Worm (Caenorhabditis elegans) whole organism, mixed stage, embryonic: Measurements from ENCODE around the gene C02F5.5.

Experiments
- bed-3 ChIP-seq: fragments of 200-800 bp; sonication (Bioruptor generic); optimal IDR thresholded peaks from 3 replicates; lab custom pipeline; 2018; ENCODE audit warnings: mild to moderate bottlenecking, missing genetic modification characterization, moderate library complexity, missing compliant biosample characterization
- blmp-1 ChIP-seq: fragments of 150-350 bp; optimal IDR thresholded peaks from 2 replicates; lab custom pipeline; 2014; ENCODE audit warnings: missing biosample characterization, missing genetic modification characterization
- ceh-39 ChIP-seq: fragments of 150-350 bp; optimal IDR thresholded peaks from 2 replicates; lab custom pipeline; 2014; ENCODE audit warnings: missing biosample characterization, missing genetic modification characterization
- ceh-43 ChIP-seq: fragments of 200-800 bp; sonication (Bioruptor generic); optimal IDR thresholded peaks from 2 replicates; lab custom pipeline; 2018; ENCODE audit warnings: mild to moderate bottlenecking, missing genetic modification characterization, moderate library complexity, missing compliant biosample characterization
- ceh-83 ChIP-seq: fragments of 200-800 bp; sonication (Bioruptor generic); optimal IDR thresholded peaks from 2 replicates; lab custom pipeline; 2018; ENCODE audit warnings: mild to moderate bottlenecking, missing genetic modification characterization, missing compliant biosample characterization
- ces-1 ChIP-seq: fragments of 150-350 bp; optimal IDR thresholded peaks from 2 replicates; lab custom pipeline; 2014; ENCODE audit warnings: missing biosample characterization, missing genetic modification reagents, missing genetic modification characterization
- cnd-1 ChIP-seq: fragments of 200-800 bp; sonication (Bioruptor generic); optimal IDR thresholded peaks from 2 replicates; lab custom pipeline; 2018; ENCODE audit warnings: mild to moderate bottlenecking, missing genetic modification characterization, missing compliant biosample characterization
- drap-1 ChIP-seq: fragments of 200-800 bp; sonication (Bioruptor generic); optimal IDR thresholded peaks from 3 replicates; lab custom pipeline; 2018; ENCODE audit warnings: mild to moderate bottlenecking, missing genetic modification characterization, missing compliant biosample characterization
- elt-1 ChIP-seq: sonication (generic microtip); optimal IDR thresholded peaks from 2 replicates; lab custom pipeline; 2017; ENCODE audit warnings: missing genetic modification characterization, mild to moderate bottlenecking, missing compliant biosample characterization, antibody characterized with exemption, moderate library complexity, borderline replicate concordance; ENCODE audit not compliant: insufficient read depth
- flh-1 ChIP-seq: fragments of 200-800 bp; sonication (Bioruptor generic); optimal IDR thresholded peaks from 2 replicates; lab custom pipeline; 2018; ENCODE audit warnings: mild to moderate bottlenecking, missing genetic modification characterization, moderate library complexity, missing compliant biosample characterization
- ham-2 ChIP-seq: fragments of 200-800 bp; sonication (Bioruptor generic); optimal IDR thresholded peaks from 2 replicates; lab custom pipeline; 2018; ENCODE audit warnings: mild to moderate bottlenecking, missing genetic modification characterization, missing compliant biosample characterization
- lin-13 ChIP-seq: fragments of 150-350 bp; optimal IDR thresholded peaks from 2 replicates; lab custom pipeline; 2014; ENCODE audit warnings: missing biosample characterization, missing genetic modification characterization
- lin-32 ChIP-seq: fragments of 200-800 bp; sonication (Bioruptor generic); optimal IDR thresholded peaks from 2 replicates; lab custom pipeline; 2018; ENCODE audit warnings: mild to moderate bottlenecking, missing genetic modification characterization, missing compliant biosample characterization
- lsy-2 ChIP-seq: fragments of 150-350 bp; optimal IDR thresholded peaks from 2 replicates; lab custom pipeline; 2014; ENCODE audit warnings: missing biosample characterization, missing genetic modification characterization
- mab-5 ChIP-seq: fragments of 150-350 bp; optimal IDR thresholded peaks from 2 replicates; lab custom pipeline; 2014; ENCODE audit warnings: missing biosample characterization, missing genetic modification characterization
- mep-1 ChIP-seq: fragments of 150-350 bp; optimal IDR thresholded peaks from 2 replicates; lab custom pipeline; 2017; ENCODE audit warnings: missing biosample characterization, missing genetic modification reagents, missing genetic modification characterization, inconsistent platforms
- mls-2 ChIP-seq: sonication (generic microtip); optimal IDR thresholded peaks from 2 replicates; lab custom pipeline; 2016; ENCODE audit warnings: mild to moderate bottlenecking, missing genetic modification characterization, moderate library complexity, missing compliant biosample characterization
- nhr-12 ChIP-seq: fragments of 150-350 bp; optimal IDR thresholded peaks from 2 replicates; lab custom pipeline; 2014; ENCODE audit warnings: missing biosample characterization, missing genetic modification characterization
- nhr-2 ChIP-seq: fragments of 150-350 bp; optimal IDR thresholded peaks from 2 replicates; lab custom pipeline; 2014; ENCODE audit warnings: missing biosample characterization, missing genetic modification characterization
- nhr-237 ChIP-seq: fragments of 150-350 bp; optimal IDR thresholded peaks from 2 replicates; lab custom pipeline; 2014; ENCODE audit warnings: missing biosample characterization, missing genetic modification characterization
- nhr-28 ChIP-seq: fragments of 150-350 bp; optimal IDR thresholded peaks from 2 replicates; lab custom pipeline; 2014; ENCODE audit warnings: missing biosample characterization, missing genetic modification characterization
- pha-4 ChIP-seq: fragments of 150-350 bp; optimal IDR thresholded peaks from 2 replicates; lab custom pipeline; 2018; ENCODE audit warnings: missing biosample characterization, missing genetic modification reagents, missing genetic modification characterization
- sem-2 ChIP-seq: fragments of 200-800 bp; sonication (Bioruptor generic); optimal IDR thresholded peaks from 2 replicates; lab custom pipeline; 2018; ENCODE audit warnings: mild to moderate bottlenecking, missing genetic modification characterization, missing compliant biosample characterization
- snpc-4 ChIP-seq: fragments of 150-350 bp; optimal IDR thresholded peaks from 2 replicates; lab custom pipeline; 2014; ENCODE audit warnings: missing biosample characterization, missing genetic modification characterization
- sptf-1 ChIP-seq: sonication (generic microtip); optimal IDR thresholded peaks from 2 replicates; lab custom pipeline; 2017; ENCODE audit warnings: mild to moderate bottlenecking, missing genetic modification characterization, moderate library complexity, missing compliant biosample characterization
- tbx-8 ChIP-seq: fragments of 200-800 bp; sonication (Bioruptor generic); optimal IDR thresholded peaks from 2 replicates; lab custom pipeline; 2018; ENCODE audit warnings: mild to moderate bottlenecking, missing genetic modification characterization, moderate library complexity, missing compliant biosample characterization
- unc-120 ChIP-seq: sonication (generic microtip); optimal IDR thresholded peaks from 2 replicates; lab custom pipeline; 2017; ENCODE audit warnings: missing genetic modification characterization, missing compliant biosample characterization; ENCODE audit not compliant: poor library complexity, severe bottlenecking
- unc-39 ChIP-seq: fragments of 150-350 bp; optimal IDR thresholded peaks from 2 replicates; lab custom pipeline; 2014; ENCODE audit warnings: missing biosample characterization, missing genetic modification characterization
- unc-62 ChIP-seq: fragments of 150-350 bp; optimal IDR thresholded peaks from 2 replicates; lab custom pipeline; 2014; ENCODE audit warnings: missing biosample characterization, missing genetic modification reagents, missing genetic modification characterization
- zip-8 ChIP-seq: fragments of 150-350 bp; optimal IDR thresholded peaks from 2 replicates; lab custom pipeline; 2014; ENCODE audit warnings: missing biosample characterization, missing genetic modification characterization
- ztf-11 ChIP-seq: fragments of 150-350 bp; optimal IDR thresholded peaks from 2 replicates; lab custom pipeline; 2014; ENCODE audit warnings: missing biosample characterization, missing genetic modification characterization

Gene C02F5.5

DNA sequence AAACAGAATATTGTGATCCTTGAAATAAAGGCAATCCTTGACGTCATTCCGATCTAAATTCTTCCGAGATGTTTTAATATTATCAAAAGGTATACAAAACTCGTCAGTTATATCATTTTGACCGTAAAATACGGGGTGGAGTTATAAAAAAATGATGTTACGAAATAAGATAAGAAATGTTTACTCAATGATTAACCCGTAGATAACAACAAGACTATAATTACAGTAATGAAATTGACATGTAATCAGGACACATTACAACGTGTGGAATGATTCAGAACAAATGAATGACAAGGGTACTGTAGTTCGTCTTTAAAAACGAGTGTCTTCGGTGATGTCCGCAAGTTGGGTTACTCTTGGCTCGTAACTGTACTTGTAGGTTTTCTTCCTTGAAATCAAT lies 1.8 kb downstream of the C02F5.5 start, which contains the start of gene tsp-2:
tsp-2 (minus strand) TSS at position 109 of the 400 bp plus-strand sequence.
- no peak for TF ChIP-seq mep-1 (tag; lab: Kevin White, UChicago)

DNA sequence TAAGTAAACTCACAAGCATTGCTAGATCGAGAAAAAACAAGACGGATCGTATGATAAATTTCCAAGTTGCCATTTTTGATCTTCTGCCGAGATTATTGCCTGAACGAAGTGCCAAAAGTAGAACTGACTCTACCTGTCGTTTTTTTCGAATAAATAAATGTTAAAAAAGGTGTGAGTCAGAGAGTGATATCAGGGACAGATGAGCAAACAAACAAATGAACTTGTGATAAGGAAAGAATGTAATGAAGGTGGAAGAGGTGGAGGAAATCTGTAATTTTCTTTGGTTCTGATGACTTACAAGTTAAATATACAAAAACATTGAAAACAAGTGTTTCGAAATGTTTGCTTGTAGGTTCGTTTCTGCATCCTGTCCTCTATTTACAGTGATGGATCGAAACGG lies 3.3 kb downstream of the C02F5.5 start, which contains the start of gene tsp-1:
tsp-1 (minus strand) TSS at position 99 of the 400 bp plus-strand sequence.
- TF ChIP-seq ceh-39 (tag; lab: Kevin White, UChicago) (no peak), zip-8 (tag; lab: Kevin White, UChicago) (no peak), bed-3 (GFP tag; lab: Kevin White, UChicago) (no peak), snpc-4 (tag; lab: Kevin White, UChicago) (no peak), flh-1 (GFP tag; lab: Kevin White, UChicago) (no peak), drap-1 (GFP tag; lab: Kevin White, UChicago) (no peak), ceh-83 (GFP tag; lab: Kevin White, UChicago) (no peak), nhr-28 (tag; lab: Kevin White, UChicago) (no peak), sptf-1 (tag; lab: Kevin White, UChicago) (no peak), blmp-1 (tag; lab: Kevin White, UChicago) (no peak), nhr-2 (tag; lab: Kevin White, UChicago) (no peak), ham-2 (GFP tag; lab: Kevin White, UChicago) (no peak), unc-120 (tag; lab: Kevin White, UChicago) (no peak), mep-1 (tag; lab: Kevin White, UChicago) (no peak)

DNA sequence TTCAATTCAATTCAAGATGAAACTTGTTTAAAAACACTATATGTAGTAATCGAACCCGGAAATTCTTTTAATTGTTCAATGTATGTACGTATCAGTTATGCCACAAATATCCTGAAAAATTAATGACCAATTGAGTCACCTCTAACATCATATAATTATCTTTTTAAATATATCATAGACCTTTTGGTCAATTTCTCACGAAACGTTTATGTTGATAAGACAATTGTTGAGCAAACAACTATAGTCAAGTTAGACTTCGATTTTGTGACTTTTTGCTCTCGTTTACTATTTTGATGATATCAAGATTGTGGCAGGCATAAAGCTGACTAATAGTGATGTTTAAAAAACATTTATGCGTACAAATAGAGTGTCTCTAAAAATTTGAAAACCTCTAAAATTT lies 4.3 kb downstream of the C02F5.5 start:
- no peak for TF ChIP-seq unc-62 (GFP tag; lab: Kevin White, UChicago)
- no peak for TF ChIP-seq unc-39 (tag; lab: Kevin White, UChicago)
- no peak for TF ChIP-seq mls-2
- no peak for TF ChIP-seq lin-32 (GFP tag; lab: Kevin White, UChicago)
- no peak for TF ChIP-seq ceh-83 (GFP tag; lab: Kevin White, UChicago)
- TF ChIP-seq nhr-237 (tag; lab: Kevin White, UChicago) = no peak
- TF ChIP-seq nhr-12 (tag; lab: Kevin White, UChicago) = no peak
- TF ChIP-seq mep-1 (tag; lab: Kevin White, UChicago) = no peak
- no peak for TF ChIP-seq flh-1 (GFP tag; lab: Kevin White, UChicago)

DNA sequence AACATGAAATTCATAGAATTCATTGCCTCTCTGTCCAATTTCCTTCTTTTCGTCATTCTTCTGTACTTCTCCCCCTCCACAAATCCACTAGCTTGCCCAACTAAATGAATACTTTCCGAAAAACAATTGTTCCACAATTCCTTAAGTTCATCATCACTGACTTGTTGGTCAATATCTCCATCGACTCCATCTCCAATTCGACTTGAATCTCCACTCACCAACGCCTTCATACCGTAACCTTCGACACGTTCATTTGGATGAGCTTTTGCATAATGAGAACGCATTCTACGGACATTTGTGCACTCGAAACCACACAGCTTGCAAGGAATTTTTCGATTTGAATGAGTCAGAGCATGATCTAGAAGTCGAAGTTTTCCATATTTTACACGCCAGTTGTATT lies 5.0 kb downstream of the C02F5.5 start:
- no peak for TF ChIP-seq mep-1 (tag; lab: Kevin White, UChicago)
- TF ChIP-seq sptf-1 (tag; lab: Kevin White, UChicago) = no peak
- no peak for TF ChIP-seq unc-120 (tag; lab: Kevin White, UChicago)
- TF ChIP-seq tbx-8 = no peak
- TF ChIP-seq ham-2 (GFP tag; lab: Kevin White, UChicago) = no peak
- no peak for TF ChIP-seq drap-1 (GFP tag; lab: Kevin White, UChicago)
- no peak for TF ChIP-seq lsy-2
- no peak for TF ChIP-seq ceh-43 (GFP tag; lab: Kevin White, UChicago)
- TF ChIP-seq nhr-237 (tag; lab: Kevin White, UChicago) = no peak
- no peak for TF ChIP-seq mab-5
- no peak for TF ChIP-seq cnd-1 (tag; lab: Kevin White, UChicago)
- TF ChIP-seq zip-8 (tag; lab: Kevin White, UChicago) = no peak
- no peak for TF ChIP-seq sem-2 (GFP tag; lab: Kevin White, UChicago)
- TF ChIP-seq ces-1 (GFP tag; lab: Kevin White, UChicago) = no peak
- no peak for TF ChIP-seq lin-13 (tag; lab: Kevin White, UChicago)
- no peak for TF ChIP-seq elt-1 (tag; lab: Kevin White, UChicago)
- TF ChIP-seq pha-4 (tag; lab: Kevin White, UChicago) = no peak
- TF ChIP-seq ztf-11 (tag; lab: Kevin White, UChicago) = no peak
- TF ChIP-seq, all 35 proteins: peak for 0

DNA sequence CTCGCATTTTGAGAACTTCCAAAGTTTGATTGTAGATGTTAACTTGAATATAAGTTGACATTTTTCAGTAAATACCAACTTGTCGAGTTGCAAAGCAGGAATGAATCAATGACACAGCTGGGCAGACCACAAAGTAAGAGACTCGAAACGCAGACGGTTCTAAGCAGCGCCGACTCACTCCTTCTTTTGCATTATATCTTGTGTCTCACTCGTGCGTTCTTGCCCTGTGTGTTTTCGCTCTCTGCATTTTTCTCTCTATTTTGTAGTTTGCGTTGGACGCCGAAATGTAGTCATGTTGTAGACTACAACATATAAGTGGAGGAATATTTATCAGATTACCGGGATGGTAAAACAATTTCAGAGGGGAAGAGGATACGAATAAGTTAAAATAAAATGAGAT lies 6.8 kb downstream of the C02F5.5 start, which contains the start of gene C02F5.12:
C02F5.12 (minus strand) TSS at position 221 of the 400 bp plus-strand sequence.
- TF ChIP-seq flh-1 (GFP tag; lab: Kevin White, UChicago) = no peak
- TF ChIP-seq mep-1 (tag; lab: Kevin White, UChicago) = peak; percentile 6
- no peak for TF ChIP-seq ham-2 (GFP tag; lab: Kevin White, UChicago)
- TF ChIP-seq ceh-39 (tag; lab: Kevin White, UChicago) = no peak
- peak; percentile 3 for TF ChIP-seq lsy-2
- peak; percentile 19 for TF ChIP-seq nhr-28 (tag; lab: Kevin White, UChicago)
- TF ChIP-seq lin-13 (tag; lab: Kevin White, UChicago) = no peak
- TF ChIP-seq tbx-8 = no peak
- TF ChIP-seq ztf-11 (tag; lab: Kevin White, UChicago) = no peak
- peak; percentile 95 for TF ChIP-seq nhr-12 (tag; lab: Kevin White, UChicago)
